Worm (Caenorhabditis elegans) whole organism, late embryonic: Measurements from ENCODE around the gene cid-1.

Source experiments
- ama-1 ChIP-seq: fragments of 150-350 bp; optimal IDR thresholded peaks from 2 replicates; lab custom pipeline; 2014
- ceh-45 ChIP-seq: fragments of 200-800 bp; sonication (Bioruptor generic); IDR thresholded peaks from 2 replicates; pipeline ENCODE4 v1.3.6; 2022; ENCODE audit warnings: missing genetic modification reagents, missing genetic modification characterization, missing compliant biosample characterization
- ceh-48 ChIP-seq: sonication (generic microtip); optimal IDR thresholded peaks from 2 replicates; lab custom pipeline; 2016; ENCODE audit warnings: missing genetic modification characterization, inconsistent platforms, missing compliant biosample characterization
- ceh-9 ChIP-seq: sonication (generic microtip); optimal IDR thresholded peaks from 2 replicates; lab custom pipeline; 2016; ENCODE audit warnings: mild to moderate bottlenecking, missing genetic modification characterization, inconsistent platforms, missing compliant biosample characterization
- dve-1 ChIP-seq: sonication (generic microtip); optimal IDR thresholded peaks from 2 replicates; lab custom pipeline; 2017; ENCODE audit warnings: antibody characterized with exemption, mild to moderate bottlenecking, missing genetic modification characterization, missing compliant biosample characterization
- fkh-10 ChIP-seq: fragments of 150-350 bp; optimal IDR thresholded peaks from 2 replicates; lab custom pipeline; 2014; ENCODE audit warnings: missing biosample characterization, missing genetic modification reagents, missing genetic modification characterization
- nfya-1 ChIP-seq: sonication (generic microtip); optimal IDR thresholded peaks from 2 replicates; lab custom pipeline; 2017; ENCODE audit warnings: missing genetic modification characterization, mild to moderate bottlenecking, missing compliant biosample characterization, antibody characterized with exemption, moderate library complexity
- tbx-2 ChIP-seq: sonication (generic microtip); optimal IDR thresholded peaks from 2 replicates; lab custom pipeline; 2016; ENCODE audit warnings: missing genetic modification characterization, missing compliant biosample characterization
- unc-86 ChIP-seq: sonication (generic microtip); optimal IDR thresholded peaks from 2 replicates; lab custom pipeline; 2016; ENCODE audit warnings: missing genetic modification characterization, missing compliant biosample characterization

ce11 chrIII:5181217-5181616 lies 7.5 kb downstream of the cid-1 start:
- TF ChIP-seq fkh-10 (no peak), nfya-1 (no peak), unc-86 (no peak), ceh-9 (no peak), ama-1 (lab: Kevin White, UChicago) (no peak), dve-1 (no peak), ceh-45 (GFP tag; lab: Robert Waterston, UW) (no peak), tbx-2 (tag; lab: Kevin White, UChicago) (no peak), ceh-48 (no peak)
